Fruit fly (Drosophila melanogaster): ENCODE measurements around the gene Acbp3.

Gene Acbp3

dm6 chr3L:7090764-7091163, 39.9 kb upstream of the Acbp3 start (continued):
- TF ChIP-seq wor (GFP tag; IDR thresholded peaks at IDR 0.05), result 0 out of 2 replicates have a peak, but pooled peaks have one; percentile 29
- no peak for TF ChIP-seq CG7745 (tag; optimal IDR thresholded peaks at IDR 0.05)
- peak; percentile 80 for TF ChIP-seq nerfin-1 (tag; optimal IDR thresholded peaks at IDR 0.05)
- peak; percentile 52 for TF ChIP-seq CG17385 (GFP tag; optimal IDR thresholded peaks at IDR 0.05)
- peak; percentile 38; the same call in 1 of the 2 replicates for TF ChIP-seq chm (GFP tag; IDR thresholded peaks at IDR 0.05)
- TF ChIP-seq wdn (GFP tag; IDR thresholded peaks at IDR 0.05), result no peak
- TF ChIP-seq corto (GFP tag; optimal IDR thresholded peaks at IDR 0.05), result no peak
- TF ChIP-seq unpg (GFP tag; optimal IDR thresholded peaks at IDR 0.05), result peak; percentile 72
- peak; percentile 32 for TF ChIP-seq CG8359 (GFP tag; optimal IDR thresholded peaks at IDR 0.05; ENCODE audit: borderline replicate concordance)
- TF ChIP-seq Jarid2 (GFP tag; optimal IDR thresholded peaks at IDR 0.05), result peak; percentile 21
- peak; percentile 60 for TF ChIP-seq CG5245 (GFP tag; optimal IDR thresholded peaks at IDR 0.05)
- TF ChIP-seq CG5180 (GFP tag; optimal IDR thresholded peaks at IDR 0.05), result peak; percentile 61
- TF ChIP-seq Med (GFP tag), result peak; percentile 90
- TF ChIP-seq Six4 (GFP tag; optimal IDR thresholded peaks at IDR 0.05), result peak; percentile 25
- no peak for TF ChIP-seq CG11398 (GFP tag; optimal IDR thresholded peaks at IDR 0.05)
- TF ChIP-seq Taf1 (GFP tag; IDR thresholded peaks at IDR 0.05), result no peak
- TF ChIP-seq h (optimal IDR thresholded peaks at IDR 0.05), result no peak
- no peak for TF ChIP-seq CG9797 (GFP tag; optimal IDR thresholded peaks at IDR 0.05)
- no peak for TF ChIP-seq gt (GFP tag; IDR thresholded peaks at IDR 0.05)
- TF ChIP-seq CG31365 (tag; optimal IDR thresholded peaks at IDR 0.05), result peak; percentile 9
- peak; percentile 69 for TF ChIP-seq Meics (GFP tag; optimal IDR thresholded peaks at IDR 0.05)
- TF ChIP-seq Ssrp (tag; optimal IDR thresholded peaks at IDR 0.05), result peak; percentile 19
- TF ChIP-seq Hr3 (GFP tag; optimal IDR thresholded peaks at IDR 0.05), result peak; percentile 28
- TF ChIP-seq CG18476 (GFP tag; optimal IDR thresholded peaks at IDR 0.05), result peak; percentile 34
- TF ChIP-seq Mad (GFP tag; optimal IDR thresholded peaks at IDR 0.05), result no peak
- peak; percentile 60 for TF ChIP-seq cwo (GFP tag; optimal IDR thresholded peaks at IDR 0.05)
- TF ChIP-seq tin (GFP tag; optimal IDR thresholded peaks at IDR 0.05), result peak; percentile 56
- TF ChIP-seq sc (optimal IDR thresholded peaks at IDR 0.05), result no peak
- TF ChIP-seq sc (GFP tag; optimal IDR thresholded peaks at IDR 0.05), result no peak
- TF ChIP-seq gsb (GFP tag; IDR thresholded peaks at IDR 0.05), result peak; percentile 40; the same call in 1 of the 2 replicates
- TF ChIP-seq ara (GFP tag; IDR thresholded peaks at IDR 0.05), result peak; percentile 64
- TF ChIP-seq fd3F (GFP tag; optimal IDR thresholded peaks at IDR 0.05), result peak; percentile 9
- TF ChIP-seq Eip74EF (GFP tag; optimal IDR thresholded peaks at IDR 0.05), result peak in 1 of 2 experiments; percentile 73
- no peak for TF ChIP-seq jing (GFP tag; optimal IDR thresholded peaks at IDR 0.05)
- TF ChIP-seq CG8944 (GFP tag; optimal IDR thresholded peaks at IDR 0.05), result peak; percentile 15
- TF ChIP-seq CG7556 (GFP tag; optimal IDR thresholded peaks at IDR 0.05), result peak; percentile 55
- TF ChIP-seq NK7.1 (GFP tag; optimal IDR thresholded peaks at IDR 0.05), result no peak
- TF ChIP-seq ab (GFP tag; optimal IDR thresholded peaks at IDR 0.05), result no peak
- TF ChIP-seq Adf1 (GFP tag; IDR thresholded peaks at IDR 0.05), result no peak
- TF ChIP-seq CG6683 (GFP tag; optimal IDR thresholded peaks at IDR 0.05), result peak; percentile 24
- no peak for TF ChIP-seq CG30431 (GFP tag; optimal IDR thresholded peaks at IDR 0.05)
- TF ChIP-seq HmgD (GFP tag; optimal IDR thresholded peaks at IDR 0.05), result no peak
- TF ChIP-seq al (GFP tag; IDR thresholded peaks at IDR 0.05), result peak; percentile 34; the same call in 1 of the 2 replicates
- peak; percentile 76 for TF ChIP-seq Ptx1 (GFP tag; IDR thresholded peaks at IDR 0.05)
- TF ChIP-seq CG10543 (GFP tag; optimal IDR thresholded peaks at IDR 0.05), result no peak
- TF ChIP-seq az2 (GFP tag; optimal IDR thresholded peaks at IDR 0.05), result peak; percentile 44
- peak; percentile 44; the same call in 1 of the 3 replicates for TF ChIP-seq CG2199 (GFP tag; IDR thresholded peaks at IDR 0.05)
- peak; percentile 37; the same call in 1 of the 3 replicates for TF ChIP-seq CG6175 (GFP tag; IDR thresholded peaks at IDR 0.05)
- 0 out of 2 replicates have a peak, but pooled peaks have one; percentile 26 for TF ChIP-seq danr (GFP tag; IDR thresholded peaks at IDR 0.05)
- TF ChIP-seq grau (tag; optimal IDR thresholded peaks at IDR 0.05), result peak; percentile 53
- peak; percentile 46 for TF ChIP-seq Hsf (GFP tag; optimal IDR thresholded peaks at IDR 0.05)

Data from whole organism, embryonic.